Fruit fly (Drosophila melanogaster): Measurements from ENCODE around the gene Ac3.

dm6 chr2L:21632032-21632587 is at the start of gene Ac3:
- TF ChIP-seq Sin3A (optimal IDR thresholded peaks at IDR 0.05), result no peak
- TF ChIP-seq Myc (optimal IDR thresholded peaks at IDR 0.05), result no peak
- TF ChIP-seq psq (optimal IDR thresholded peaks at IDR 0.05), result no peak
- no peak for TF ChIP-seq insv (optimal IDR thresholded peaks at IDR 0.05)
- no peak for TF ChIP-seq h (optimal IDR thresholded peaks at IDR 0.05)
- no peak for TF ChIP-seq ttk (optimal IDR thresholded peaks at IDR 0.05)

Measured in Kc167 (cell line).